Worm (Caenorhabditis elegans): Measurements from ENCODE around the gene mob-2.
A peak's percentile ranks its signal among the peaks of the same experiment; 100 is the strongest.

The mob-2 gene

ce11 chrX:13147105-13147504, 22.8 kb downstream of the mob-2 start (continued):
- TF ChIP-seq mep-1 (tag; optimal IDR thresholded peaks at IDR 0.05) (peak; percentile 57), ZK546.5 (tag; optimal IDR thresholded peaks at IDR 0.05) (no peak), mdl-1 (tag; optimal IDR thresholded peaks at IDR 0.05) (peak; percentile 50 to 93), dmd-9 (GFP tag; IDR thresholded peaks at IDR 0.05) (no peak), daf-12 (tag; optimal IDR thresholded peaks at IDR 0.05) (no peak), nhr-42 (GFP tag; IDR thresholded peaks at IDR 0.05) (no peak), madf-9 (GFP tag; conservative IDR thresholded peaks at IDR 0.05) (no peak), arid-1 (GFP tag; conservative IDR thresholded peaks at IDR 0.05) (no peak), R02D3.7 (tag; optimal IDR thresholded peaks at IDR 0.05) (no peak), unc-39 (tag; optimal IDR thresholded peaks at IDR 0.05) (no peak), ceh-62 (tag; optimal IDR thresholded peaks at IDR 0.05) (no peak), lin-29 (GFP tag; IDR thresholded peaks at IDR 0.05) (no peak), hlh-30 (tag; optimal IDR thresholded peaks at IDR 0.05; ENCODE audit: insufficient read depth) (peak; percentile 87), D1046.2 (GFP tag; IDR thresholded peaks at IDR 0.05) (no peak), hif-1 (tag; optimal IDR thresholded peaks at IDR 0.05) (peak in 1 of 2 experiments; percentile 48), ceh-82 (tag; optimal IDR thresholded peaks at IDR 0.05) (no peak), nhr-77 (tag; optimal IDR thresholded peaks at IDR 0.05) (no peak), hmg-1.1 (GFP tag; IDR thresholded peaks at IDR 0.05) (no peak), ctbp-1 (GFP tag; IDR thresholded peaks at IDR 0.05) (no peak), lim-7 (GFP tag; IDR thresholded peaks at IDR 0.05) (no peak), snpc-4 (tag; optimal IDR thresholded peaks at IDR 0.05) (no peak), mes-2 (tag; optimal IDR thresholded peaks at IDR 0.05; ENCODE audit: poor library complexity, severe bottlenecking) (no peak), skn-1 (tag; optimal IDR thresholded peaks at IDR 0.05) (no peak), nhr-41 (GFP tag; IDR thresholded peaks at IDR 0.05) (no peak), ces-1 (GFP tag; optimal IDR thresholded peaks at IDR 0.05) (no peak), daf-16 (GFP tag; optimal IDR thresholded peaks at IDR 0.05) (peak in 1 of 2 experiments; percentile 55), daf-16 (tag; optimal IDR thresholded peaks at IDR 0.05) (peak; percentile 55), lin-1 (GFP tag; IDR thresholded peaks at IDR 0.05) (no peak), vab-7 (GFP tag; IDR thresholded peaks at IDR 0.05) (no peak), zip-11 (GFP tag; IDR thresholded peaks at IDR 0.05) (no peak), zag-1 (tag; optimal IDR thresholded peaks at IDR 0.05) (no peak), ceh-28 (tag; optimal IDR thresholded peaks at IDR 0.05) (no peak), Y105C5A.15 (GFP tag; IDR thresholded peaks at IDR 0.05) (no peak), egl-27 (tag; optimal IDR thresholded peaks at IDR 0.05) (no peak), T26A8.4 (GFP tag; IDR thresholded peaks at IDR 0.05) (no peak), ceh-32 (tag; optimal IDR thresholded peaks at IDR 0.05; ENCODE audit: poor library complexity) (no peak), daf-19 (GFP tag; conservative IDR thresholded peaks at IDR 0.05) (no peak), pqm-1 (tag; optimal IDR thresholded peaks at IDR 0.05) (no peak), tra-1 (GFP tag; IDR thresholded peaks at IDR 0.05) (peak; percentile 30; the same call in 1 of the 2 replicates), zfp-2 (tag; optimal IDR thresholded peaks at IDR 0.05) (no peak), ztf-7 (tag; optimal IDR thresholded peaks at IDR 0.05) (no peak), F37D6.2 (tag; optimal IDR thresholded peaks at IDR 0.05) (no peak), mxl-3 (GFP tag; optimal IDR thresholded peaks at IDR 0.05) (peak; percentile 65), lin-39 (tag; optimal IDR thresholded peaks at IDR 0.05) (no peak), Y75B8A.6 (GFP tag; IDR thresholded peaks at IDR 0.05) (no peak), F44E2.7 (GFP tag; IDR thresholded peaks at IDR 0.05) (no peak), nhr-102 (tag; optimal IDR thresholded peaks at IDR 0.05) (no peak), ceh-20 (GFP tag; IDR thresholded peaks at IDR 0.05) (no peak), dpl-1 (GFP tag; optimal IDR thresholded peaks at IDR 0.05) (no peak), spr-1 (tag; optimal IDR thresholded peaks at IDR 0.05) (no peak), nhr-111 (GFP tag; optimal IDR thresholded peaks at IDR 0.05) (no peak), dmd-8 (GFP tag; IDR thresholded peaks at IDR 0.05) (no peak), nhr-10 (tag; optimal IDR thresholded peaks at IDR 0.05) (no peak)

Data from whole organism, L4 larva.